Worm (Caenorhabditis elegans) whole organism, L4 larva: Measurements from ENCODE around the gene ssq-4.

Experiments
- F44E2.7 ChIP-seq: fragments of 200-800 bp; sonication (Bioruptor generic); IDR thresholded peaks from 2 replicates; pipeline ENCODE4 v2.1.2; 2022; ENCODE audit warnings: missing genetic modification characterization, missing compliant biosample characterization
- T26A8.4 ChIP-seq: fragments of 200-800 bp; sonication (Bioruptor generic); IDR thresholded peaks from 2 replicates; pipeline ENCODE4 v1.3.6; 2022; ENCODE audit warnings: missing genetic modification characterization, missing compliant biosample characterization
- Y5F2A.4 ChIP-seq: fragments of 200-800 bp; sonication (Bioruptor generic); optimal IDR thresholded peaks from 2 replicates; lab custom pipeline; 2018; ENCODE audit warnings: mild to moderate bottlenecking, missing genetic modification characterization, missing compliant biosample characterization
- aha-1 ChIP-seq: fragments of 150-350 bp; peaks from one replicate; lab custom pipeline; 2014; ENCODE audit warnings: missing biosample characterization, missing genetic modification characterization
- aly-2 ChIP-seq: sonication (generic microtip); optimal IDR thresholded peaks from 2 replicates; lab custom pipeline; 2018; ENCODE audit warnings: missing biosample characterization, missing genetic modification characterization
- ama-1 ChIP-seq: fragments of 150-350 bp; optimal IDR thresholded peaks from 2 replicates; lab custom pipeline; 2014; ENCODE audit warnings: inconsistent platforms, mixed read lengths
- ceh-28 ChIP-seq: fragments of 150-350 bp; optimal IDR thresholded peaks from 2 replicates; lab custom pipeline; 2014; ENCODE audit warnings: missing biosample characterization, missing genetic modification reagents, missing genetic modification characterization
- ctbp-1 ChIP-seq: fragments of 200-800 bp; sonication (Bioruptor generic); IDR thresholded peaks from 2 replicates; pipeline ENCODE4 v1.3.6; 2022; ENCODE audit warnings: missing genetic modification reagents, missing genetic modification characterization, missing compliant biosample characterization
- dpl-1 ChIP-seq: fragments of 150-350 bp; optimal IDR thresholded peaks from 2 replicates; lab custom pipeline; 2014; ENCODE audit warnings: missing biosample characterization, missing genetic modification reagents, missing genetic modification characterization
- fkh-10 ChIP-seq: fragments of 150-350 bp; optimal IDR thresholded peaks from 2 replicates; lab custom pipeline; 2014; ENCODE audit warnings: missing biosample characterization, missing genetic modification reagents, missing genetic modification characterization
- hif-1 ChIP-seq, 2 experiments: sonication (generic microtip); optimal IDR thresholded peaks; 2 replicates each; lab custom pipeline; 2016 to 2017; ENCODE audit warnings: missing compliant biosample characterization in 2 of 2, missing genetic modification characterization in 2 of 2, missing genetic modification reagents in 2 of 2, missing genotype in 2 of 2, mild to moderate bottlenecking in 1 of 2
- hlh-11 ChIP-seq: fragments of 200-800 bp; sonication (Bioruptor generic); optimal IDR thresholded peaks from 2 replicates; lab custom pipeline; 2018; ENCODE audit warnings: mild to moderate bottlenecking, missing genetic modification characterization, missing compliant biosample characterization
- hmg-1.1 ChIP-seq: fragments of 200-800 bp; sonication (Bioruptor generic); IDR thresholded peaks from 2 replicates; pipeline ENCODE4 v1.3.6; 2022; ENCODE audit warnings: missing genetic modification reagents, missing genetic modification characterization, missing compliant biosample characterization
- lin-15B ChIP-seq: fragments of 150-350 bp; sonication (generic microtip); optimal IDR thresholded peaks from 3 replicates; lab custom pipeline; 2014; ENCODE audit warnings: missing biosample characterization, missing genetic modification characterization
- lin-29 ChIP-seq: fragments of 200-800 bp; sonication (Bioruptor generic); IDR thresholded peaks from 2 replicates; pipeline ENCODE4 v1.3.6; 2022; ENCODE audit warnings: missing genetic modification reagents, missing genetic modification characterization, missing compliant biosample characterization
- lin-38 ChIP-seq: fragments of 200-800 bp; sonication (Bioruptor generic); IDR thresholded peaks from 2 replicates; pipeline ENCODE4 v1.3.6; 2022; ENCODE audit warnings: missing genetic modification reagents, missing genetic modification characterization, missing compliant biosample characterization
- lsy-2 ChIP-seq, 2 experiments: fragments of 150-350 bp in 1 of 2; sonication (generic microtip) in 1 of 2; optimal IDR thresholded peaks; 2 replicates each; lab custom pipeline; 2014 to 2017; ENCODE audit warnings: missing biosample characterization in 2 of 2, missing genetic modification characterization in 2 of 2
- madf-5 ChIP-seq, 2 experiments: fragments of 200-800 bp; sonication (Bioruptor generic); IDR thresholded peaks; 2 replicates each; pipeline ENCODE4 v1.3.6; 2022; ENCODE audit warnings: missing compliant biosample characterization in 2 of 2, missing genetic modification characterization in 2 of 2
- nhr-111 ChIP-seq: fragments of 200-800 bp; sonication (Bioruptor generic); optimal IDR thresholded peaks from 2 replicates; lab custom pipeline; 2018; ENCODE audit warnings: mild to moderate bottlenecking, missing genetic modification characterization, missing compliant biosample characterization
- nhr-237 ChIP-seq: sonication (generic microtip); optimal IDR thresholded peaks from 2 replicates; lab custom pipeline; 2017; ENCODE audit warnings: missing biosample characterization, missing genetic modification characterization
- nhr-41 ChIP-seq: fragments of 200-800 bp; sonication (Bioruptor generic); IDR thresholded peaks from 2 replicates; pipeline ENCODE4 v1.3.6; 2022; ENCODE audit warnings: missing genetic modification reagents, missing genetic modification characterization, missing compliant biosample characterization
- nhr-48 ChIP-seq: sonication (generic microtip); optimal IDR thresholded peaks from 2 replicates; lab custom pipeline; 2016; ENCODE audit warnings: mild to moderate bottlenecking, missing genetic modification characterization, missing compliant biosample characterization
- nhr-77 ChIP-seq: fragments of 150-350 bp; optimal IDR thresholded peaks from 2 replicates; lab custom pipeline; 2014; ENCODE audit warnings: missing biosample characterization, missing genetic modification characterization
- pqm-1 ChIP-seq: sonication (generic microtip); optimal IDR thresholded peaks from 2 replicates; lab custom pipeline; 2017; ENCODE audit warnings: missing biosample characterization, missing genetic modification characterization
- saeg-2 ChIP-seq: fragments of 200-800 bp; sonication (Bioruptor generic); IDR thresholded peaks from 2 replicates; pipeline ENCODE4 v1.3.6; 2022; ENCODE audit warnings: missing genetic modification reagents, missing genetic modification characterization, missing compliant biosample characterization
- sdz-12 ChIP-seq: fragments of 200-800 bp; sonication (Bioruptor generic); optimal IDR thresholded peaks from 2 replicates; lab custom pipeline; 2018; ENCODE audit warnings: mild to moderate bottlenecking, missing genetic modification characterization, missing compliant biosample characterization
- set-16 ChIP-seq: fragments of 200-800 bp; sonication (Bioruptor generic); IDR thresholded peaks from 2 replicates; pipeline ENCODE4 v1.3.6; 2022; ENCODE audit warnings: missing genetic modification reagents, missing genetic modification characterization, missing compliant biosample characterization
- snpc-1.2 ChIP-seq: fragments of 200-800 bp; sonication (Bioruptor generic); IDR thresholded peaks from 2 replicates; pipeline ENCODE4 v1.3.6; 2022; ENCODE audit warnings: missing genetic modification reagents, missing genetic modification characterization, missing compliant biosample characterization
- snpc-4 ChIP-seq: fragments of 150-350 bp; optimal IDR thresholded peaks from 2 replicates; lab custom pipeline; 2014; ENCODE audit warnings: missing biosample characterization, missing genetic modification characterization
- tag-97 ChIP-seq: fragments of 200-800 bp; sonication (Bioruptor generic); IDR thresholded peaks from 2 replicates; pipeline ENCODE4 v1.3.6; 2022; ENCODE audit warnings: missing genetic modification characterization, missing compliant biosample characterization
- unc-130 ChIP-seq: sonication (generic microtip); optimal IDR thresholded peaks from 2 replicates; lab custom pipeline; 2016; ENCODE audit warnings: missing genetic modification reagents, missing genetic modification characterization, missing compliant biosample characterization
- unc-62 ChIP-seq, 3 experiments: fragments of 150-350 bp in 1 of 3; sonication (generic microtip); optimal IDR thresholded peaks in 2 of 3; peaks in 1 of 3; 1 replicate in 1 of 3; 2 replicates in 2 of 3; lab custom pipeline; 2014 to 2017; ENCODE audit warnings: missing biosample characterization in 3 of 3, missing genetic modification characterization in 3 of 3, missing genetic modification reagents in 3 of 3, missing genotype in 1 of 3
- vab-7 ChIP-seq: fragments of 200-800 bp; sonication (Bioruptor generic); IDR thresholded peaks from 2 replicates; pipeline ENCODE4 v1.3.6; 2022; ENCODE audit warnings: missing genetic modification reagents, missing genetic modification characterization, missing compliant biosample characterization
- zfp-2 ChIP-seq: sonication (generic microtip); optimal IDR thresholded peaks from 2 replicates; lab custom pipeline; 2016; ENCODE audit warnings: mild to moderate bottlenecking, missing genetic modification characterization, missing compliant biosample characterization
- ztf-11 ChIP-seq: fragments of 150-350 bp; optimal IDR thresholded peaks from 2 replicates; lab custom pipeline; 2014; ENCODE audit warnings: missing biosample characterization, missing genetic modification characterization
- ztf-7 ChIP-seq: fragments of 150-350 bp; optimal IDR thresholded peaks from 2 replicates; lab custom pipeline; 2014; ENCODE audit warnings: missing biosample characterization, missing genetic modification characterization

ssq-4 gene

ce11 chrIV:4996956-4997355 is 19.3 kb upstream of the ssq-4 start:
- TF ChIP-seq F44E2.7 (GFP tag; lab: Robert Waterston, UW) (no peak), set-16 (GFP tag; lab: Robert Waterston, UW) (peak; percentile 94), snpc-4 (tag; lab: Kevin White, UChicago) (no peak), pqm-1 (tag; lab: Kevin White, UChicago) (no peak), lin-29 (no peak), ctbp-1 (GFP tag; lab: Robert Waterston, UW) (no peak), ama-1 (no peak), lsy-2 (tag; optimal IDR thresholded peaks at IDR 0.05; lab: Kevin White, UChicago) (no peak), tag-97 (no peak)

ce11 chrIV:5002448-5002847 is 13.8 kb upstream of the ssq-4 start, which contains the start of gene pes-1:
Gene pes-1, plus strand, starts transcription at chrIV:5002748.
- TF ChIP-seq unc-130 (GFP tag; lab: Kevin White, UChicago) (no peak), hmg-1.1 (GFP tag; lab: Robert Waterston, UW) (no peak), dpl-1 (no peak), nhr-237 (tag; lab: Kevin White, UChicago) (no peak), hif-1 (tag; optimal IDR thresholded peaks at IDR 0.05; lab: Kevin White, UChicago) (no peak), madf-5 (GFP tag; IDR thresholded peaks at IDR 0.05; lab: Robert Waterston, UW) (no peak), hlh-11 (no peak), T26A8.4 (GFP tag; lab: Robert Waterston, UW) (no peak), lin-15B (tag; lab: Kevin White, UChicago) (no peak), aha-1 (tag; lab: Kevin White, UChicago) (no peak), lsy-2 (tag; optimal IDR thresholded peaks at IDR 0.05; lab: Kevin White, UChicago) (no peak), ceh-28 (tag; lab: Kevin White, UChicago) (no peak)
- TF ChIP-seq, all 104 proteins: peak for 0

- TF ChIP-seq nhr-111 (GFP tag; lab: Kevin White, UChicago), result no peak
- TF ChIP-seq unc-62 (GFP tag; optimal IDR thresholded peaks at IDR 0.05 in 1 of 2; lab: Kevin White, UChicago), result peak in 1 of 2 experiments; percentile 90
- no peak for TF ChIP-seq unc-62 (tag; optimal IDR thresholded peaks at IDR 0.05; lab: Kevin White, UChicago)
Observed at ce11 chrIV:5005154-5005553, 11.1 kb upstream of the ssq-4 start.

- TF ChIP-seq aha-1 (tag; lab: Kevin White, UChicago), result no peak
- TF ChIP-seq lin-29, result no peak
- TF ChIP-seq ztf-11, result no peak
- no peak for TF ChIP-seq fkh-10 (GFP tag; lab: Kevin White, UChicago)
- no peak for TF ChIP-seq ztf-7 (tag; lab: Kevin White, UChicago)
- no peak for TF ChIP-seq sdz-12 (GFP tag; lab: Kevin White, UChicago)
- TF ChIP-seq Y5F2A.4 (GFP tag; lab: Kevin White, UChicago), result no peak
- TF ChIP-seq hlh-11, result no peak
- TF ChIP-seq saeg-2 (GFP tag; lab: Robert Waterston, UW), result no peak
- TF ChIP-seq aly-2 (tag; lab: Kevin White, UChicago), result no peak
- TF ChIP-seq vab-7 (GFP tag; lab: Robert Waterston, UW), result no peak
- TF ChIP-seq tag-97, result no peak
- no peak for TF ChIP-seq nhr-48
- TF ChIP-seq nhr-77 (tag; lab: Kevin White, UChicago), result no peak
- no peak for TF ChIP-seq nhr-41 (GFP tag; lab: Robert Waterston, UW)
- TF ChIP-seq ctbp-1 (GFP tag; lab: Robert Waterston, UW), result no peak
- TF ChIP-seq lin-38, result no peak
- no peak for TF ChIP-seq set-16 (GFP tag; lab: Robert Waterston, UW)
- no peak for TF ChIP-seq zfp-2 (tag; lab: Kevin White, UChicago)
Observed at ce11 chrIV:5008378-5008777, 7.9 kb upstream of the ssq-4 start, which contains the start of gene srm-2. Gene srm-2, plus strand, starts transcription at chrIV:5008678.

- TF ChIP-seq snpc-1.2 (GFP tag; lab: Robert Waterston, UW), result peak; percentile 74
Observed at ce11 chrIV:5011025-5011424, 5.3 kb upstream of the ssq-4 start.
